Fruit fly (Drosophila melanogaster) whole organism, adult: ENCODE data around the gene CG9368.

Experiments used
- CG12768 ChIP-seq: fragments of 200-800 bp; sonication (Bioruptor generic); optimal IDR thresholded peaks from 2 replicates; lab custom pipeline; 2017; ENCODE audit warnings: missing biosample characterization, missing genetic modification characterization, mild to moderate bottlenecking, moderate library complexity, missing genetic modification reagents
- CG1620 ChIP-seq: fragments of 200-800 bp; sonication (Bioruptor generic); optimal IDR thresholded peaks from 2 replicates; lab custom pipeline; 2016; ENCODE audit warnings: missing biosample characterization, missing genetic modification characterization
- CG33017 ChIP-seq: fragments of 200-800 bp; sonication (Bioruptor generic); optimal IDR thresholded peaks from 2 replicates; lab custom pipeline; 2018; ENCODE audit warnings: missing biosample characterization, mild to moderate bottlenecking, missing genetic modification characterization, moderate library complexity
- CG5204 ChIP-seq: fragments of 200-800 bp; sonication (Bioruptor generic); optimal IDR thresholded peaks from 2 replicates; lab custom pipeline; 2016; ENCODE audit warnings: missing biosample characterization, missing genetic modification characterization
- CG7101 ChIP-seq: fragments of 200-800 bp; sonication (Bioruptor generic); optimal IDR thresholded peaks from 2 replicates; lab custom pipeline; 2018; ENCODE audit warnings: missing biosample characterization, mild to moderate bottlenecking, missing genetic modification characterization, moderate library complexity
- Clk ChIP-seq: fragments of 200-800 bp; sonication (Bioruptor generic); optimal IDR thresholded peaks from 2 replicates; lab custom pipeline; 2017; ENCODE audit warnings: missing biosample characterization, missing genetic modification characterization
- bab1 ChIP-seq: fragments of 200-800 bp; sonication (Bioruptor generic); optimal IDR thresholded peaks from 3 replicates; lab custom pipeline; 2019; ENCODE audit warnings: missing biosample characterization, mild to moderate bottlenecking, missing genetic modification characterization, moderate library complexity
- cnc ChIP-seq, 2 experiments: fragments of >200 bp; optimal IDR thresholded peaks; 2 replicates each; lab custom pipeline; 2017
- kay ChIP-seq: fragments of 200-800 bp; sonication (Bioruptor generic); peaks from one replicate; lab custom pipeline; 2016; ENCODE audit warnings: missing biosample characterization, missing genetic modification characterization, borderline replicate concordance

DNA sequence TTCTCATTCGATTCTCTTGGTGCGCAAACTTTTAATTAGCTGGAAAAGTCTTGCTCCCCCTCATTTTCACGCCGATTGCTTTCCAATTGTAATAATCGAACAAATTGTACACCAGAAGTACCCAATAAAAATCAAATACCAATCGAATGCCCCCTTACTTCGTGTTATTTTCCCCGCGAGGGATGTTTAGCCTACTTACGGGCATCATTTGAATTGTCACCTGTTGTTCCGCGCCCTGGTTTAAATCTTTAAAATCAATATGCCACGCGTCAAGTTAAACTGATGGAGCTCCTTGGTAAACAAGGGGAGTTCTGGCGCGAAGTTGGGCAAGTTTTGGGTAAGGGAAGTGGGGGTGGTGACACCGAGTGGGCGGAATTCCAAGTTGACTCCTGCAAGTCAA is 44.9 kb downstream of the CG9368 start:
- TF ChIP-seq Clk (GFP tag; lab: Kevin White, UChicago) (no peak), CG33017 (tag; lab: Kevin White, UChicago) (no peak), cnc (optimal IDR thresholded peaks at IDR 0.05; lab: Kevin White, UChicago) (no peak), CG1620 (GFP tag; lab: Kevin White, UChicago) (no peak), CG7101 (no peak), CG12768 (GFP tag; lab: Kevin White, UChicago) (no peak), bab1 (GFP tag; lab: Kevin White, UChicago) (no peak), kay (GFP tag; lab: Kevin White, UChicago) (no peak), CG5204 (no peak)
